Worm (Caenorhabditis elegans): ENCODE data around the gene npr-7.

The npr-7 gene

DNA sequence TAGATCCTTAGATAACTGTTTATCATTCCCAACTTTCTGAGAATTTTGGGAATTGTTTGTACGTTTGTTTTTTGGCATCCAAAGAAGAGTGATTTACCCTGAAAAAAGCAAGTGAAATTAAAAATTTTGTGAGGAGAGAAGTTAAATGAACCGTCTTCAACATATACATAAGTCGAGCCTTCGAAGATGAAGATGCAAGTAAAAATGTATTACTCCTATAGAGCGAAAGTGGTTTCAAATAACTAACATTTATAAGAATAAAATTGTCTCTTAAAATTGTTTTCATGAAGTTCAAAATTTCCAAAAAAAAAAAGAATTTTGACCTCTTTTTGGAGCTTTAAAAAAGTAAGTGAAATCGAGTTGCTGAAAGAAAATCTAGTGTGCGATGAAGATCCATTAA is 44.4 kb downstream of the npr-7 start, which contains the start of gene B0416.10:
Gene B0416.10 (minus strand): TSS at position 101 of the 400 bp plus-strand sequence.
- no peak for TF ChIP-seq hmg-4 (GFP tag; optimal IDR thresholded peaks at IDR 0.05)
- TF ChIP-seq sea-1 (GFP tag; conservative IDR thresholded peaks at IDR 0.05), result no peak
- no peak for TF ChIP-seq ama-1 (optimal IDR thresholded peaks at IDR 0.05)
- TF ChIP-seq flt-1 (GFP tag; IDR thresholded peaks at IDR 0.05), result no peak
- TF ChIP-seq tra-4 (tag; optimal IDR thresholded peaks at IDR 0.05), result no peak
- TF ChIP-seq tbx-11 (GFP tag; IDR thresholded peaks at IDR 0.05), result no peak
- no peak for TF ChIP-seq F13C5.2 (tag; optimal IDR thresholded peaks at IDR 0.05)
- TF ChIP-seq aly-1 (tag; optimal IDR thresholded peaks at IDR 0.05), result no peak
- no peak for TF ChIP-seq hnd-1 (tag; optimal IDR thresholded peaks at IDR 0.05)
- no peak for TF ChIP-seq ceh-36 (tag; optimal IDR thresholded peaks at IDR 0.05)
- TF ChIP-seq pes-1 (GFP tag; IDR thresholded peaks at IDR 0.05), result no peak
- no peak for TF ChIP-seq tbx-37 (GFP tag; conservative IDR thresholded peaks at IDR 0.05)
- no peak for TF ChIP-seq B0310.2 (tag; optimal IDR thresholded peaks at IDR 0.05)
- no peak for TF ChIP-seq ceh-13 (GFP tag; optimal IDR thresholded peaks at IDR 0.05)
- no peak for TF ChIP-seq scrt-1 (GFP tag; IDR thresholded peaks at IDR 0.05)

DNA sequence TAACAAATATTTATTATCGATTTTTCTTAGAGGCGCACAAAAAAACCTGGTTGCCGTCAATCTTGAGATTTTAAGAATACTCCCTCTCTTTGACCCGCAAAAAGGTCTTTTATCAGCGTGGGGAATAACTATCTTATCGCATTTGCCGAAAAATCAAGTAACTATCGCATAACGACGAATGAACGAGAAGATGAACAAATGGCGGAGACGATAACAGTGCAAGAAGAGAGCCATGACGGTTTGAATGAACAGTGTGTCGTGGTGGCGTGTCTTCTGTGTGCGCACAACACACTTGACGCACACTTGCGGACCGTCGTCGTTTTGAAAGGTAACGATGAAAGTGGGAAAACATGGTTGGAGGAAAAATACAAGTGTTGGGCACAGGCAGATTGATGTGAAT is 47.1 kb downstream of the npr-7 start:
- TF ChIP-seq hmg-4 (GFP tag; optimal IDR thresholded peaks at IDR 0.05), result peak; percentile 16
- no peak for TF ChIP-seq flt-1 (GFP tag; IDR thresholded peaks at IDR 0.05)

DNA sequence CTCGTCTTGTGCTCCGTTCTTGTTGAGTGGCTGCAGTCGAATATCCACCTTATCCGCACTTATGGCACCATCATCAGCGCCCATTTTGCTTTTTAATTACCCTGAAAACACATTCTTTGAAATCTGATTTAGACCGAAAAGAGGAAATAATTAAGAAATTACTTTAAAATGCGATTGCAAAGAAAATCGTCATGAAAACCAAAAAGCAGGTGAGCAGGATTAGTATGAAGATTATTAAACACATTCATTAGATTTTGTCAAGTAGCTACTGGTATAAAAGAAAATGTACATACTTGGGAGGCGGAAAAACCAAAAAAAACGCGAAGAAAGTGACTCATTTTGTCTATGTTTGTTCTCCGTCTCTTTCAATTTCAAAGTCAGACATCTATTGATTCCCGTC is 48.2 kb downstream of the npr-7 start, which contains the start of gene B0416.5:
Gene B0416.5 (minus strand): TSS at position 101 of the 400 bp plus-strand sequence.
- TF ChIP-seq ama-1 (optimal IDR thresholded peaks at IDR 0.05) (no peak), flt-1 (GFP tag; IDR thresholded peaks at IDR 0.05) (no peak), aly-1 (tag; optimal IDR thresholded peaks at IDR 0.05) (no peak), pes-1 (GFP tag; IDR thresholded peaks at IDR 0.05) (no peak), ceh-13 (GFP tag; optimal IDR thresholded peaks at IDR 0.05) (no peak), hnd-1 (tag; optimal IDR thresholded peaks at IDR 0.05) (no peak), ceh-36 (tag; optimal IDR thresholded peaks at IDR 0.05) (no peak), hmbx-1 (tag; optimal IDR thresholded peaks at IDR 0.05) (no peak), sea-1 (GFP tag; conservative IDR thresholded peaks at IDR 0.05) (no peak), B0310.2 (tag; optimal IDR thresholded peaks at IDR 0.05) (no peak), ets-7 (tag; optimal IDR thresholded peaks at IDR 0.05) (no peak), tra-4 (tag; optimal IDR thresholded peaks at IDR 0.05) (no peak), tbx-11 (GFP tag; IDR thresholded peaks at IDR 0.05) (no peak), tbx-37 (GFP tag; conservative IDR thresholded peaks at IDR 0.05) (no peak), F13C5.2 (tag; optimal IDR thresholded peaks at IDR 0.05) (no peak), hmg-4 (GFP tag; optimal IDR thresholded peaks at IDR 0.05) (no peak), scrt-1 (GFP tag; IDR thresholded peaks at IDR 0.05) (no peak)

DNA sequence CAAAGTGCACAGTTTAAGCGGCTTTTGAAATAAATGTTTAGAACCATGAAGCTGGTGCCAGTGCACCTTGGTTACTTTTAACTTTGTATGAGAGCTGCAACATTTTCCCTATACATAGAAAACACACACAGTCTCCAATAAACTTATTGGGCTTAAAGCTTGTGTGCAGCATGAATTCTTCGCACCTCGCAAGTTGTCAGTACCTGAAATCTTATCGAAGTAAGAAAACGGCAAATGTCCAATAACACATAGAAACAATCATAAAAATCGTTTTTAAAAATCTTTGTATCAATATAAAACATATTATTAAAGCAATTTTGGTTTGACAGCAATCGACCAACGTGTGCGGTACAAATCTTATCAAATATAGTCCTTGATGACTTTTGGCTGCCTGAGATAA is 50.6 kb downstream of the npr-7 start:
- TF ChIP-seq ceh-36 (tag; optimal IDR thresholded peaks at IDR 0.05), result no peak
- TF ChIP-seq tbx-11 (GFP tag; IDR thresholded peaks at IDR 0.05), result no peak
- TF ChIP-seq F13C5.2 (tag; optimal IDR thresholded peaks at IDR 0.05), result no peak
- peak; percentile 29 for TF ChIP-seq ama-1 (optimal IDR thresholded peaks at IDR 0.05)
- no peak for TF ChIP-seq flt-1 (GFP tag; IDR thresholded peaks at IDR 0.05)

DNA sequence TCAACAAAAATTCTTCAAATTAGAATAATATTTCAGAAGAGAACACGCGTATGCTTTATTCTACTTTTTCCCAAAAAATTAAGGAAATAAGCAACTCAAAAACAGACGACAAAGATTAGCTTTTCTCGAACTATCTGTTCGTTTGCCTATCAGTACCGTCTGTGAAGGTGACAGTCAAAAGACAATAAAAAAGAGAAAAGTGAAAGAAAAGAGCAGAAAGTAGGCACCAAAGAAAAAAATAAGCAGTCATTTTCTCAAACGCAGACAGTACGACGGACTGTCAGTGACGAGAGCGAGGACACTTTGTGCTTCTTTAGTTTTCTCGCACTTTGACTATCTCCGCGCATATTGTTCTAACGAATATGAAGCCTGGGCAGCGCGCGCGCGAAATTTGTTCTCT is 52.5 kb downstream of the npr-7 start:
- TF ChIP-seq pes-1 (GFP tag; IDR thresholded peaks at IDR 0.05), result no peak
- no peak for TF ChIP-seq scrt-1 (GFP tag; IDR thresholded peaks at IDR 0.05)
- no peak for TF ChIP-seq tbx-11 (GFP tag; IDR thresholded peaks at IDR 0.05)
- no peak for TF ChIP-seq tra-4 (tag; optimal IDR thresholded peaks at IDR 0.05)
- no peak for TF ChIP-seq ceh-13 (GFP tag; optimal IDR thresholded peaks at IDR 0.05)
- no peak for TF ChIP-seq hmbx-1 (tag; optimal IDR thresholded peaks at IDR 0.05)
- no peak for TF ChIP-seq aly-1 (tag; optimal IDR thresholded peaks at IDR 0.05)
- TF ChIP-seq B0310.2 (tag; optimal IDR thresholded peaks at IDR 0.05), result no peak
- TF ChIP-seq flt-1 (GFP tag; IDR thresholded peaks at IDR 0.05), result no peak
- TF ChIP-seq ceh-36 (tag; optimal IDR thresholded peaks at IDR 0.05), result no peak
- no peak for TF ChIP-seq sea-1 (GFP tag; conservative IDR thresholded peaks at IDR 0.05)
- TF ChIP-seq ets-7 (tag; optimal IDR thresholded peaks at IDR 0.05), result no peak
- no peak for TF ChIP-seq hnd-1 (tag; optimal IDR thresholded peaks at IDR 0.05)
- no peak for TF ChIP-seq ama-1 (optimal IDR thresholded peaks at IDR 0.05)

Data from whole organism, early embryonic.